Worm (Caenorhabditis elegans) whole organism, late embryonic: ENCODE data around the gene F43G6.4.

Source experiments
- C08G9.2 ChIP-seq: sonication (generic microtip); optimal IDR thresholded peaks from 2 replicates; lab custom pipeline; 2016; ENCODE audit warnings: mild to moderate bottlenecking, missing genetic modification characterization, moderate library complexity, missing compliant biosample characterization
- C38D4.7 ChIP-seq: fragments of 200-800 bp; sonication (Bioruptor generic); optimal IDR thresholded peaks from 2 replicates; lab custom pipeline; 2018; ENCODE audit warnings: mild to moderate bottlenecking, missing genetic modification characterization, moderate library complexity, missing compliant biosample characterization
- K09A11.1 ChIP-seq: sonication (generic microtip); optimal IDR thresholded peaks from 2 replicates; lab custom pipeline; 2017; ENCODE audit warnings: antibody characterized with exemption, mild to moderate bottlenecking, missing genetic modification characterization, missing compliant biosample characterization; ENCODE audit not compliant: insufficient read depth
- T23F11.4 ChIP-seq: fragments of 200-800 bp; sonication (Bioruptor generic); optimal IDR thresholded peaks from 2 replicates; lab custom pipeline; 2018; ENCODE audit warnings: mild to moderate bottlenecking, missing genetic modification characterization, missing compliant biosample characterization
- ama-1 ChIP-seq: fragments of 150-350 bp; optimal IDR thresholded peaks from 2 replicates; lab custom pipeline; 2014
- ceh-18 ChIP-seq: sonication (generic microtip); optimal IDR thresholded peaks from 2 replicates; lab custom pipeline; 2016; ENCODE audit warnings: missing genetic modification characterization, missing compliant biosample characterization
- ceh-19 ChIP-seq: fragments of 200-800 bp; sonication (Bioruptor generic); optimal IDR thresholded peaks from 2 replicates; lab custom pipeline; 2018; ENCODE audit warnings: mild to moderate bottlenecking, missing genetic modification characterization, missing compliant biosample characterization
- ceh-31 ChIP-seq: sonication (generic microtip); optimal IDR thresholded peaks from 2 replicates; lab custom pipeline; 2016; ENCODE audit warnings: missing genetic modification characterization, missing compliant biosample characterization
- ceh-34 ChIP-seq: sonication (generic microtip); optimal IDR thresholded peaks from 2 replicates; lab custom pipeline; 2016; ENCODE audit warnings: mild to moderate bottlenecking, missing genetic modification characterization, missing compliant biosample characterization
- ceh-6 ChIP-seq: fragments of 200-800 bp; sonication (Bioruptor generic); optimal IDR thresholded peaks from 2 replicates; lab custom pipeline; 2018; ENCODE audit warnings: mild to moderate bottlenecking, missing genetic modification characterization, missing compliant biosample characterization
- elt-2 ChIP-seq: sonication (generic microtip); optimal IDR thresholded peaks from 2 replicates; lab custom pipeline; 2016; ENCODE audit warnings: missing genetic modification reagents, missing genetic modification characterization, missing compliant biosample characterization
- elt-4 ChIP-seq: sonication (generic microtip); optimal IDR thresholded peaks from 2 replicates; lab custom pipeline; 2016; ENCODE audit warnings: missing genetic modification characterization, missing compliant biosample characterization
- fax-1 ChIP-seq: sonication (generic microtip); optimal IDR thresholded peaks from 2 replicates; lab custom pipeline; 2016; ENCODE audit warnings: missing genotype, missing genetic modification characterization, missing compliant biosample characterization
- gmeb-2 ChIP-seq: sonication (generic microtip); optimal IDR thresholded peaks from 2 replicates; lab custom pipeline; 2016; ENCODE audit warnings: missing genetic modification characterization, inconsistent platforms, missing compliant biosample characterization
- hlh-13 ChIP-seq: fragments of 200-800 bp; sonication (Bioruptor generic); optimal IDR thresholded peaks from 2 replicates; lab custom pipeline; 2018; ENCODE audit warnings: mild to moderate bottlenecking, missing genetic modification characterization, missing compliant biosample characterization
- lim-6 ChIP-seq: sonication (generic microtip); optimal IDR thresholded peaks from 2 replicates; lab custom pipeline; 2016; ENCODE audit warnings: missing genetic modification characterization, missing compliant biosample characterization
- lin-11 ChIP-seq: fragments of 200-800 bp; sonication (Bioruptor generic); optimal IDR thresholded peaks from 2 replicates; lab custom pipeline; 2018; ENCODE audit warnings: mild to moderate bottlenecking, missing genetic modification characterization, missing compliant biosample characterization
- nhr-232 ChIP-seq: sonication (generic microtip); optimal IDR thresholded peaks from 2 replicates; lab custom pipeline; 2016; ENCODE audit warnings: missing genetic modification characterization, missing compliant biosample characterization
- pat-9 ChIP-seq: fragments of 200-800 bp; sonication (Bioruptor generic); optimal IDR thresholded peaks from 2 replicates; lab custom pipeline; 2018; ENCODE audit warnings: mild to moderate bottlenecking, missing genetic modification characterization, moderate library complexity, missing compliant biosample characterization
- pha-2 ChIP-seq: sonication (generic microtip); optimal IDR thresholded peaks from 2 replicates; lab custom pipeline; 2017; ENCODE audit warnings: mild to moderate bottlenecking, missing genetic modification characterization, missing compliant biosample characterization
- pqm-1 ChIP-seq: sonication (generic microtip); optimal IDR thresholded peaks from 2 replicates; lab custom pipeline; 2016; ENCODE audit warnings: missing genetic modification characterization, missing compliant biosample characterization
- pros-1 ChIP-seq: fragments of 150-350 bp; optimal IDR thresholded peaks from 2 replicates; lab custom pipeline; 2014; ENCODE audit warnings: missing biosample characterization, missing genetic modification reagents, missing genetic modification characterization
- sdc-2 ChIP-seq: sonication (generic microtip); optimal IDR thresholded peaks from 2 replicates; lab custom pipeline; 2016; ENCODE audit warnings: missing genotype, missing genetic modification characterization, missing compliant biosample characterization
- syd-9 ChIP-seq: sonication (generic microtip); optimal IDR thresholded peaks from 2 replicates; lab custom pipeline; 2016; ENCODE audit warnings: mild to moderate bottlenecking, missing genetic modification characterization, moderate library complexity, missing compliant biosample characterization
- unc-42 ChIP-seq: sonication (generic microtip); optimal IDR thresholded peaks from 2 replicates; lab custom pipeline; 2016; ENCODE audit warnings: missing genotype, missing genetic modification characterization, missing compliant biosample characterization
- unc-55 ChIP-seq: sonication (generic microtip); optimal IDR thresholded peaks from 2 replicates; lab custom pipeline; 2017; ENCODE audit warnings: missing biosample characterization, missing genetic modification reagents, missing genetic modification characterization
- unc-86 ChIP-seq: sonication (generic microtip); optimal IDR thresholded peaks from 2 replicates; lab custom pipeline; 2016; ENCODE audit warnings: missing genetic modification characterization, missing compliant biosample characterization

F43G6.4 gene

ce11 chrII:11797194-11797593 is 6.6 kb downstream of the F43G6.4 start:
- TF ChIP-seq ceh-19 (no peak), elt-2 (tag; lab: Kevin White, UChicago) (peak; percentile 80)
- TF ChIP-seq, all 69 proteins: peak for 1

ce11 chrII:11798737-11799136 is 8.2 kb downstream of the F43G6.4 start, which contains the start of gene hda-5:
hda-5 (plus strand) TSS chrII:11799037.
- TF ChIP-seq ama-1 (lab: Kevin White, UChicago) (no peak), pqm-1 (tag; lab: Kevin White, UChicago) (no peak), lim-6 (tag; lab: Kevin White, UChicago) (no peak)
- TF ChIP-seq, all 69 proteins: peak for 0

DNA sequence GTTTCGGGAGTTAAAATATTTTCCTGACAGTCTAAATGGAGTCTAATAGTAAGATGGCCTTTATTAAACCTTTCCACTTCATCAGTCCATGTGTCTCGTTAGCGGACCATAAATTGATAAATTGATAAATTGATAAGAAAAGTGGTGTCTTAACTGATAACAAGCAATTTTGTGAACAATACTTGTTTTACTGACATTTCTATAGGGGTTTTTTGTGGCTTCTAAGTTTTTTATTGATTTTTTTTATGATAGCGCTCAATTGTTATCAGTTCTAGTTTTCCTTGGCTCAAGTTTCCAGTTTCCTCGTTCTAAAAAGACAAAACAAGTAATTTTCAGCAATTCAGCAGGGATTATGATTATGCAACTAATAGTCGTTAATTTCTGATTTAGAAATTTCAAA is 11.9 kb downstream of the F43G6.4 start, which contains the start of gene F43G6.17:
TSS of gene F43G6.17 (plus strand) at position 301 of the 400 bp plus-strand sequence.
- peak; percentile 57 for TF ChIP-seq elt-2 (tag; lab: Kevin White, UChicago)
- TF ChIP-seq unc-42 (tag; lab: Kevin White, UChicago) = no peak
- TF ChIP-seq fax-1 (tag; lab: Kevin White, UChicago) = no peak
- no peak for TF ChIP-seq sdc-2 (tag; lab: Kevin White, UChicago)
- TF ChIP-seq nhr-232 (tag; lab: Kevin White, UChicago) = no peak
- TF ChIP-seq, all 69 proteins: peak for 1

DNA sequence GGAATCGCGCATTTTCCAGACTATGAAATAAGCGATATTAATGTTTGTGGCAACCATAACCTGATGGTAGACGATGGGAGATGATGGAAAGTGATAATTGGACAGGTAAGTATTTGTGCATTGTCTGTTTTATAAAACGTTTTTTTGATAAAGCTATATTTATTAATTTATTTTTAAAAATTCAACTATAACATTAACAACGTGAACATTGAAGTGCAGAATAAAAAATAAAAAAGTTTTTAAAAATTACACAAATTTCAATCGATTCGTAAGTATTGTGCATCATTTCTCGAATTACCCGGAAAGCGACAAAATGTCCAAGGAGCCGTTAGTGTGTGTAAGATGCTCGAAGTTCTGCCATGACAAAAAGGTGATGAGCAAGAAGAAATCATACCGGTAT is 15.7 kb downstream of the F43G6.4 start, which contains the start of gene jmjd-1.1:
TSS of gene jmjd-1.1 (plus strand) at position 301 of the 400 bp plus-strand sequence.
- TF ChIP-seq pha-2 (no peak), ceh-34 (tag; lab: Kevin White, UChicago) (no peak), unc-86 (no peak), unc-55 (no peak), syd-9 (tag; lab: Kevin White, UChicago) (no peak), ceh-6 (GFP tag; lab: Kevin White, UChicago) (no peak)

ce11 chrII:11808979-11809378 is 18.4 kb downstream of the F43G6.4 start, which contains the start of gene F43G6.10:
F43G6.10 (plus strand) TSS chrII:11809349.
- TF ChIP-seq gmeb-2 (no peak), fax-1 (tag; lab: Kevin White, UChicago) (no peak), lin-11 (tag; lab: Kevin White, UChicago) (no peak), K09A11.1 (tag; lab: Kevin White, UChicago) (no peak)

ce11 chrII:11810436-11810835 is 19.9 kb downstream of the F43G6.4 start, which contains the start of gene F43G6.7:
F43G6.7 (plus strand) TSS chrII:11810790.
- TF ChIP-seq hlh-13 = no peak
- no peak for TF ChIP-seq syd-9 (tag; lab: Kevin White, UChicago)
- no peak for TF ChIP-seq C08G9.2 (tag; lab: Kevin White, UChicago)
- no peak for TF ChIP-seq unc-86
- no peak for TF ChIP-seq ceh-31 (tag; lab: Kevin White, UChicago)
- TF ChIP-seq K09A11.1 (tag; lab: Kevin White, UChicago) = no peak
- TF ChIP-seq pha-2 = no peak
- TF ChIP-seq, all 69 proteins: peak for 0

ce11 chrII:11811241-11811640 is 20.7 kb downstream of the F43G6.4 start:
- TF ChIP-seq unc-86 (no peak), pha-2 (no peak), C38D4.7 (no peak), pat-9 (tag; lab: Kevin White, UChicago) (no peak), pros-1 (tag; lab: Kevin White, UChicago) (no peak), T23F11.4 (GFP tag; lab: Kevin White, UChicago) (no peak), elt-4 (tag; lab: Kevin White, UChicago) (no peak), ceh-18 (tag; lab: Kevin White, UChicago) (no peak)
